Worm (Caenorhabditis elegans): ENCODE results near the gene yju-2.

The yju-2 gene

DNA sequence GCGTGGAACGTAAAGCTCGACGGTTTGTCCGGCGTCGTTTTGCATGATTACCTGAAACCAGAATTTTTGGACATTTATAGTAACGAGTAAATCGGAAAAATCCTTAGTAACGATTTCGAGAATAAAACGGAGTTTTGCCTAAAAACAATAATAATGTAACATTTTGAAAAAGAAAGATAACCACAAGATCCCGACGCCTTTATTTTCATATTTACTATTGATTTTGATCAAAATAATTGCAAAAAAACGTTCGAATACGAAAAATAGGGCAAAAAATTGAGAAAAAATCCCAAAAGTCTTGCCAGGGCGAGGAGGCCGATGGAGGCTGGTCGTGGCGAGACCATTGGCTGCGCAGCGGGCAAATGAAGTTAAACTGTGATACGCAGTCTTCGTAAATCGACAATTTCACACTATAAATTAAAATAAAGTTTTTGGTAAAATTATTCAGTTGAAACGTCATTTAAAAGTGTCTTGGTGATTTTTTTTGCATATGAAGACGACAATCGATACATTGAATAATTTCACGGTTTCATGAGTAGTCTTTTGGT is 5.5 kb downstream of the yju-2 start, which contains the start of gene rps-21:
rps-21 (minus strand) TSS at position 51 of the 548 bp plus-strand sequence.
- peak; percentile 47 for TF ChIP-seq tbp1 (GFP tag; optimal IDR thresholded peaks at IDR 0.05)
- TF ChIP-seq cebp-1 (GFP tag; IDR thresholded peaks at IDR 0.05) = 0 out of 2 replicates have a peak, but pooled peaks have one; percentile 10
- peak; percentile 42 for TF ChIP-seq cebp-1 (tag; optimal IDR thresholded peaks at IDR 0.05)
- no peak for TF ChIP-seq akir-1 (GFP tag; optimal IDR thresholded peaks at IDR 0.05)
- TF ChIP-seq dox-1 (GFP tag; IDR thresholded peaks at IDR 0.05) = peak; percentile 49; the same call in 1 of the 2 replicates
- TF ChIP-seq pha-4 (tag; optimal IDR thresholded peaks at IDR 0.05) = no peak
- 0 out of 2 replicates have a peak, but pooled peaks have one; percentile 16 for TF ChIP-seq madf-3 (GFP tag; IDR thresholded peaks at IDR 0.05)
- no peak for TF ChIP-seq atf-7 (tag; optimal IDR thresholded peaks at IDR 0.05)
- TF ChIP-seq madf-10 (tag; optimal IDR thresholded peaks at IDR 0.05) = peak; percentile 22
- TF ChIP-seq T26A5.8 (tag; optimal IDR thresholded peaks at IDR 0.05) = no peak
- peak; percentile 62 for TF ChIP-seq attf-5 (GFP tag; optimal IDR thresholded peaks at IDR 0.05)
- TF ChIP-seq attf-3 (GFP tag; conservative IDR thresholded peaks at IDR 0.05) = peak; percentile 34
- peak; percentile 77 for TF ChIP-seq mcd-1 (GFP tag; IDR thresholded peaks at IDR 0.05)
- 0 out of 2 replicates have a peak, but pooled peaks have one; percentile 14 for TF ChIP-seq Y53G8AR.9 (GFP tag; conservative IDR thresholded peaks at IDR 0.05)
- peak; percentile 51 for TF ChIP-seq dpl-1 (GFP tag; optimal IDR thresholded peaks at IDR 0.05)
- TF ChIP-seq B0035.1 (tag; optimal IDR thresholded peaks at IDR 0.05) = no peak
- peak; percentile 67; the same call in 1 of the 2 replicates for TF ChIP-seq Y95B8A.8 (GFP tag; IDR thresholded peaks at IDR 0.05)
- TF ChIP-seq snpc-1.1 (tag; optimal IDR thresholded peaks at IDR 0.05; ENCODE audit: insufficient read depth) = no peak
- TF ChIP-seq nfyb-1 (GFP tag; IDR thresholded peaks at IDR 0.05) = peak; percentile 30; the same call in 1 of the 2 replicates
- peak; percentile 53 for TF ChIP-seq ztf-18 (tag; optimal IDR thresholded peaks at IDR 0.05)
- TF ChIP-seq pbrm-1 (GFP tag; IDR thresholded peaks at IDR 0.05) = peak; percentile 77
- TF ChIP-seq ceh-91 (GFP tag; IDR thresholded peaks at IDR 0.05) = peak; percentile 21; the same call in 1 of the 2 replicates
- peak; percentile 49 for TF ChIP-seq lin-40 (tag; optimal IDR thresholded peaks at IDR 0.05)
- TF ChIP-seq C17E4.6 (GFP tag; IDR thresholded peaks at IDR 0.05) = no peak
- peak; percentile 21 for TF ChIP-seq lsl-1 (GFP tag; optimal IDR thresholded peaks at IDR 0.05)
- TF ChIP-seq lsy-27 (tag; optimal IDR thresholded peaks at IDR 0.05; ENCODE audit: borderline replicate concordance, insufficient read depth) = no peak
- no peak for TF ChIP-seq nhr-120 (GFP tag; IDR thresholded peaks at IDR 0.05)
- peak; percentile 42 for TF ChIP-seq nhr-80 (tag; optimal IDR thresholded peaks at IDR 0.05)
- TF ChIP-seq rec-8 (tag; optimal IDR thresholded peaks at IDR 0.05) = no peak
- peak; percentile 59 for TF ChIP-seq madf-6 (GFP tag; IDR thresholded peaks at IDR 0.05)
- 0 out of 2 replicates have a peak, but pooled peaks have one; percentile 25 for TF ChIP-seq D2030.7 (GFP tag; IDR thresholded peaks at IDR 0.05)
- 0 out of 2 replicates have a peak, but pooled peaks have one; percentile 23 for TF ChIP-seq ekl-4 (GFP tag; IDR thresholded peaks at IDR 0.05)
- TF ChIP-seq hlh-12 (tag; optimal IDR thresholded peaks at IDR 0.05) = no peak
- peak; percentile 47 for TF ChIP-seq snpc-3.4 (tag; optimal IDR thresholded peaks at IDR 0.05)
- TF ChIP-seq ets-4 (GFP tag; optimal IDR thresholded peaks at IDR 0.05) = no peak
- peak; percentile 88 for TF ChIP-seq F23B12.7 (tag; optimal IDR thresholded peaks at IDR 0.05; ENCODE audit: insufficient read depth)
- TF ChIP-seq nhr-27 (tag; optimal IDR thresholded peaks at IDR 0.05) = no peak
- peak; percentile 42 for TF ChIP-seq efl-1 (GFP tag; optimal IDR thresholded peaks at IDR 0.05)
- TF ChIP-seq K12H6.12 (tag; optimal IDR thresholded peaks at IDR 0.05) = peak; percentile 21
- TF ChIP-seq F33H1.4 (GFP tag; IDR thresholded peaks at IDR 0.05) = peak; percentile 94
- TF ChIP-seq ceh-100 (GFP tag; IDR thresholded peaks at IDR 0.05) = peak; percentile 46; the same call in 1 of the 2 replicates
- peak; percentile 89 for TF ChIP-seq hmg-1.2 (GFP tag; IDR thresholded peaks at IDR 0.05)
- TF ChIP-seq snpc-1.3 (tag; optimal IDR thresholded peaks at IDR 0.05; ENCODE audit: insufficient read depth) = peak; percentile 26
- peak; percentile 43 for TF ChIP-seq ceh-27 (GFP tag; optimal IDR thresholded peaks at IDR 0.05)
- TF ChIP-seq lin-54 (GFP tag; optimal IDR thresholded peaks at IDR 0.05) = peak; percentile 67
- 0 out of 2 replicates have a peak, but pooled peaks have one; percentile 47 for TF ChIP-seq B0019.2 (GFP tag; conservative IDR thresholded peaks at IDR 0.05)
